Worm (Caenorhabditis elegans) whole organism, L1 larva: ENCODE data around the gene W09C2.8.
A peak's percentile ranks its signal among the peaks of the same experiment; 100 is the strongest.

Experiments
- C34B4.2 ChIP-seq: sonication (generic microtip); optimal IDR thresholded peaks from 2 replicates; lab custom pipeline; 2017; ENCODE audit warnings: mild to moderate bottlenecking, missing genetic modification characterization, missing compliant biosample characterization
- F16B12.6 ChIP-seq: fragments of 150-350 bp; optimal IDR thresholded peaks from 2 replicates; lab custom pipeline; 2014; ENCODE audit warnings: missing biosample characterization, missing genetic modification characterization
- alr-1 ChIP-seq: fragments of 200-800 bp; sonication (Bioruptor generic); optimal IDR thresholded peaks from 2 replicates; lab custom pipeline; 2018; ENCODE audit warnings: borderline replicate concordance, mild to moderate bottlenecking, missing genetic modification characterization, missing compliant biosample characterization
- ceh-8 ChIP-seq: fragments of 200-800 bp; sonication (Bioruptor generic); optimal IDR thresholded peaks from 2 replicates; lab custom pipeline; 2018; ENCODE audit warnings: mild to moderate bottlenecking, missing genetic modification characterization, moderate library complexity, missing compliant biosample characterization
- ceh-82 ChIP-seq, 3 experiments: fragments of 150-350 bp in 1 of 3; sonication (generic microtip) in 2 of 3; optimal IDR thresholded peaks; 2 replicates each; lab custom pipeline; 2014 to 2017; ENCODE audit warnings: missing biosample characterization in 3 of 3, missing genetic modification characterization in 3 of 3
- ceh-90 ChIP-seq: sonication (generic microtip); optimal IDR thresholded peaks from 2 replicates; lab custom pipeline; 2016; ENCODE audit warnings: missing genetic modification characterization, missing compliant biosample characterization
- egl-13 ChIP-seq: sonication (generic microtip); optimal IDR thresholded peaks from 2 replicates; lab custom pipeline; 2016; ENCODE audit warnings: missing genotype, missing genetic modification reagents, missing genetic modification characterization, missing compliant biosample characterization
- elt-2 ChIP-seq: sonication (generic microtip); optimal IDR thresholded peaks from 2 replicates; lab custom pipeline; 2016; ENCODE audit warnings: missing genetic modification characterization, mild to moderate bottlenecking, inconsistent platforms, missing compliant biosample characterization, missing genetic modification reagents
- elt-3 ChIP-seq, 6 experiments: fragments of 150-350 bp in 1 of 6; sonication (generic microtip); optimal IDR thresholded peaks; 2 replicates each; lab custom pipeline; 2017 to 2018; ENCODE audit warnings: missing biosample characterization in 6 of 6, missing genetic modification characterization in 6 of 6, inconsistent platforms in 1 of 6
- ets-5 ChIP-seq: fragments of 200-800 bp; sonication (Bioruptor generic); IDR thresholded peaks from 2 replicates; pipeline ENCODE4 v1.3.6; 2022; ENCODE audit warnings: missing genetic modification characterization, missing compliant biosample characterization
- fkh-10 ChIP-seq: sonication (generic microtip); optimal IDR thresholded peaks from 2 replicates; lab custom pipeline; 2017; ENCODE audit warnings: missing biosample characterization, missing genetic modification reagents, missing genetic modification characterization
- fkh-8 ChIP-seq: sonication (generic microtip); optimal IDR thresholded peaks from 2 replicates; lab custom pipeline; 2016; ENCODE audit warnings: mild to moderate bottlenecking, missing genetic modification characterization, missing compliant biosample characterization
- fos-1 ChIP-seq: fragments of 150-350 bp; optimal IDR thresholded peaks from 2 replicates; lab custom pipeline; 2014; ENCODE audit warnings: missing biosample characterization, missing genetic modification characterization
- grh-1 ChIP-seq: fragments of 200-800 bp; sonication (Bioruptor generic); IDR thresholded peaks from 2 replicates; pipeline ENCODE4 v1.3.6; 2022; ENCODE audit warnings: missing genetic modification reagents, missing genetic modification characterization, missing compliant biosample characterization
- hpl-2 ChIP-seq: fragments of 150-350 bp; optimal IDR thresholded peaks from 2 replicates; lab custom pipeline; 2014; ENCODE audit warnings: missing biosample characterization, missing genetic modification reagents, missing genetic modification characterization
- isw-1 ChIP-seq: fragments of 200-800 bp; sonication (Bioruptor generic); IDR thresholded peaks from 2 replicates; pipeline ENCODE4 v1.3.6; 2022; ENCODE audit warnings: missing genetic modification characterization, missing compliant biosample characterization
- jun-1 ChIP-seq: fragments of 150-350 bp; optimal IDR thresholded peaks from 2 replicates; lab custom pipeline; 2014; ENCODE audit warnings: missing biosample characterization, missing genetic modification reagents, missing genetic modification characterization
- lin-13 ChIP-seq: fragments of 150-350 bp; optimal IDR thresholded peaks from 2 replicates; lab custom pipeline; 2014; ENCODE audit warnings: missing biosample characterization, missing genetic modification reagents, missing genetic modification characterization
- lin-15B ChIP-seq: fragments of 150-350 bp; sonication (generic microtip); optimal IDR thresholded peaks from 3 replicates; lab custom pipeline; 2014; ENCODE audit warnings: missing biosample characterization, missing genetic modification characterization
- lin-35 ChIP-seq, 2 experiments: fragments of 150-350 bp; optimal IDR thresholded peaks; 2 replicates each; lab custom pipeline; 2014; ENCODE audit warnings: missing biosample characterization in 2 of 2, missing genetic modification characterization in 2 of 2, missing genetic modification reagents in 2 of 2
- lir-3 ChIP-seq: sonication (generic microtip); optimal IDR thresholded peaks from 2 replicates; lab custom pipeline; 2016; ENCODE audit warnings: mild to moderate bottlenecking, missing genetic modification characterization, moderate library complexity, missing compliant biosample characterization; ENCODE audit not compliant: poor library complexity
- mab-9 ChIP-seq: fragments of 200-800 bp; sonication (Bioruptor generic); IDR thresholded peaks from 2 replicates; pipeline ENCODE4 v1.3.6; 2022; ENCODE audit warnings: missing genetic modification reagents, missing genetic modification characterization, missing compliant biosample characterization
- mef-2 ChIP-seq: fragments of 150-350 bp; optimal IDR thresholded peaks from 2 replicates; lab custom pipeline; 2014; ENCODE audit warnings: missing biosample characterization, missing genetic modification characterization
- mep-1 ChIP-seq: fragments of 150-350 bp; optimal IDR thresholded peaks from 2 replicates; lab custom pipeline; 2014; ENCODE audit warnings: missing biosample characterization, missing genetic modification characterization
- nhr-12 ChIP-seq: sonication (generic microtip); optimal IDR thresholded peaks from 2 replicates; lab custom pipeline; 2017; ENCODE audit warnings: missing biosample characterization, missing genetic modification characterization
- nhr-20 ChIP-seq: sonication (generic microtip); optimal IDR thresholded peaks from 2 replicates; lab custom pipeline; 2016; ENCODE audit warnings: mild to moderate bottlenecking, missing genetic modification characterization, missing compliant biosample characterization
- nhr-28 ChIP-seq: fragments of 150-350 bp; optimal IDR thresholded peaks from 2 replicates; lab custom pipeline; 2014; ENCODE audit warnings: missing biosample characterization, missing genetic modification characterization
- nhr-47 ChIP-seq: sonication (generic microtip); optimal IDR thresholded peaks from 2 replicates; lab custom pipeline; 2016; ENCODE audit warnings: mild to moderate bottlenecking, missing genetic modification characterization, moderate library complexity, missing compliant biosample characterization
- nhr-71 ChIP-seq: sonication (generic microtip); optimal IDR thresholded peaks from 2 replicates; lab custom pipeline; 2016; ENCODE audit warnings: mild to moderate bottlenecking, missing genetic modification characterization, moderate library complexity, missing compliant biosample characterization
- nhr-76 ChIP-seq: sonication (generic microtip); optimal IDR thresholded peaks from 2 replicates; lab custom pipeline; 2017; ENCODE audit warnings: missing biosample characterization, missing genetic modification characterization
- nhr-85 ChIP-seq: sonication (generic microtip); peaks from one replicate; lab custom pipeline; 2016; ENCODE audit warnings: missing genetic modification characterization, inconsistent platforms, missing compliant biosample characterization
- pax-3 ChIP-seq: fragments of 200-800 bp; sonication (Bioruptor generic); optimal IDR thresholded peaks from 2 replicates; lab custom pipeline; 2018; ENCODE audit warnings: mild to moderate bottlenecking, missing genetic modification characterization, moderate library complexity, missing compliant biosample characterization
- pqm-1 ChIP-seq: sonication (generic microtip); optimal IDR thresholded peaks from 3 replicates; lab custom pipeline; 2017; ENCODE audit warnings: missing biosample characterization, missing genetic modification characterization
- skn-1 ChIP-seq: fragments of 150-350 bp; optimal IDR thresholded peaks from 2 replicates; lab custom pipeline; 2014; ENCODE audit warnings: missing biosample characterization, missing genetic modification characterization
- snu-23 ChIP-seq: sonication (generic microtip); optimal IDR thresholded peaks from 2 replicates; lab custom pipeline; 2016; ENCODE audit warnings: missing genetic modification characterization, missing compliant biosample characterization
- sup-37 ChIP-seq: fragments of 200-800 bp; sonication (Bioruptor generic); optimal IDR thresholded peaks from 2 replicates; lab custom pipeline; 2018; ENCODE audit warnings: mild to moderate bottlenecking, missing genetic modification characterization, missing compliant biosample characterization
- swsn-7 ChIP-seq: sonication (generic microtip); optimal IDR thresholded peaks from 2 replicates; lab custom pipeline; 2016; ENCODE audit warnings: missing genetic modification characterization, missing compliant biosample characterization
- tbx-2 ChIP-seq: sonication (generic microtip); optimal IDR thresholded peaks from 2 replicates; lab custom pipeline; 2016; ENCODE audit warnings: missing genetic modification characterization, missing compliant biosample characterization
- unc-130 ChIP-seq: fragments of 150-350 bp; optimal IDR thresholded peaks from 2 replicates; lab custom pipeline; 2017; ENCODE audit warnings: missing biosample characterization, missing genetic modification characterization, inconsistent platforms
- unc-30 ChIP-seq: sonication (generic microtip); optimal IDR thresholded peaks from 2 replicates; lab custom pipeline; 2017; ENCODE audit warnings: missing biosample characterization, missing genetic modification characterization
- unc-62 ChIP-seq: fragments of 150-350 bp; optimal IDR thresholded peaks from 2 replicates; lab custom pipeline; 2014; ENCODE audit warnings: missing biosample characterization, missing genetic modification reagents, missing genetic modification characterization
- unc-86 ChIP-seq: sonication (generic microtip); optimal IDR thresholded peaks from 2 replicates; lab custom pipeline; 2016; ENCODE audit warnings: missing genetic modification characterization, missing compliant biosample characterization
- xbp-1 ChIP-seq: sonication (generic microtip); optimal IDR thresholded peaks from 2 replicates; lab custom pipeline; 2016; ENCODE audit warnings: missing genetic modification characterization, missing compliant biosample characterization
- zag-1 ChIP-seq: fragments of 150-350 bp; optimal IDR thresholded peaks from 2 replicates; lab custom pipeline; 2014; ENCODE audit warnings: missing biosample characterization, missing genetic modification characterization
- ztf-11 ChIP-seq, 2 experiments: sonication (generic microtip); optimal IDR thresholded peaks; 2 replicates each; lab custom pipeline; 2016 to 2017; ENCODE audit warnings: missing genetic modification characterization in 2 of 2, missing biosample characterization in 1 of 2, missing compliant biosample characterization in 1 of 2
- ztf-4 ChIP-seq: fragments of 150-350 bp; optimal IDR thresholded peaks from 2 replicates; lab custom pipeline; 2014; ENCODE audit warnings: missing biosample characterization, missing genetic modification characterization

The W09C2.8 gene

DNA sequence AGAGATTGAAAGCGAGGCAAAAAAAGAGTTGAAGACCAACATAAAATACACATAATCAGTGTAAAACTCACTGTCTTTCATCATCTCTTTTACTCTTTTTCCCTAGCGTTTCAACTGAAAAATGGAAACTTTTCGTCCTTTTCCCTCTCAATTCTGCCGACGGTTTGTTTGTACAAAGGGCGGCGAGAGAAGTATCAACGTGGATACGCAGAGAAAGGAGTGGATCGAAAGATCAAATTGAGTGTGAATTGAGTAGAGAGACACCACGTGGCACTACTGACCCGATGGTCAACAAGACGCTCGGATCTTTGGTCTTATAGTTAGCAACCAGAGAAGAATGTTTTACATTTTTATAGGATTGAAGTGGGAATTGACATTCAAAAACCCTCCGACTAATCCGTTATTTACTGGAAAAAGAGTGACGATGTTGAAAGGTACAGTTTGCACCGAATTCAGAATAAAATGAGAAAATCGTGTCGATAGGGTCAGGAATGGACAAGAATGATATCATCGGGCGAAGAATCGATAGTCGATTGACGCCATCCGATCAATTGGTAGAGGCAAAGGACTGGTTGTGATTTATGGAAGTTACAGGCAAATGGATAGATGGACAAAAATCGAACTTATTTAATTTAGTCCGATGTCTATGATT, 47.0 kb upstream of the W09C2.8 start (continued):
- TF ChIP-seq skn-1 (peak; percentile 61), nhr-47 (tag; lab: Kevin White, UChicago) (peak; percentile 55), swsn-7 (peak; percentile 43), unc-62 (GFP tag; lab: Kevin White, UChicago) (no peak), nhr-85 (tag; lab: Kevin White, UChicago) (peak; percentile 98), hpl-2 (peak; percentile 58), ceh-90 (tag; lab: Kevin White, UChicago) (no peak), elt-3 (tag; optimal IDR thresholded peaks at IDR 0.05; lab: Kevin White, UChicago) (peak in 4 of 6 experiments; percentile 13 to 68 (median 24)), fos-1 (tag; lab: Kevin White, UChicago) (peak; percentile 16), sup-37 (GFP tag; lab: Kevin White, UChicago) (no peak), xbp-1 (tag; lab: Kevin White, UChicago) (peak; percentile 51), jun-1 (tag; lab: Kevin White, UChicago) (peak; percentile 10), mep-1 (tag; lab: Kevin White, UChicago) (peak; percentile 73), pax-3 (tag; lab: Kevin White, UChicago) (peak; percentile 54), lin-15B (tag; lab: Kevin White, UChicago) (no peak), unc-30 (tag; lab: Kevin White, UChicago) (no peak), fkh-8 (tag; lab: Kevin White, UChicago) (no peak), fkh-10 (GFP tag; lab: Kevin White, UChicago) (no peak), mef-2 (tag; lab: Kevin White, UChicago) (no peak), nhr-71 (tag; lab: Kevin White, UChicago) (peak; percentile 88), C34B4.2 (tag; lab: Kevin White, UChicago) (no peak), elt-2 (tag; lab: Kevin White, UChicago) (peak; percentile 60), ztf-11 (tag; optimal IDR thresholded peaks at IDR 0.05; lab: Kevin White, UChicago) (no peak), lir-3 (peak; percentile 29), alr-1 (no peak), unc-130 (tag; lab: Kevin White, UChicago) (peak; percentile 20), mab-9 (GFP tag; lab: Robert Waterston, UW) (no peak), lin-13 (GFP tag; lab: Kevin White, UChicago) (peak; percentile 11), ztf-4 (peak; percentile 45), tbx-2 (tag; lab: Kevin White, UChicago) (peak; percentile 74), isw-1 (GFP tag; lab: Robert Waterston, UW) (no peak; the same call in 1 of the 2 replicates), ceh-8 (GFP tag; lab: Kevin White, UChicago) (no peak), F16B12.6 (tag; lab: Kevin White, UChicago) (no peak), pqm-1 (tag; lab: Kevin White, UChicago) (no peak), lin-35 (GFP tag; optimal IDR thresholded peaks at IDR 0.05; lab: Kevin White, UChicago) (peak in 1 of 2 experiments; percentile 69), unc-86 (tag; lab: Kevin White, UChicago) (no peak), ceh-82 (tag; optimal IDR thresholded peaks at IDR 0.05; lab: Kevin White, UChicago) (no peak), ets-5 (GFP tag; lab: Robert Waterston, UW) (no peak), nhr-28 (tag; lab: Kevin White, UChicago) (no peak), nhr-12 (tag; lab: Kevin White, UChicago) (no peak), nhr-20 (tag; lab: Kevin White, UChicago) (peak; percentile 97), nhr-76 (no peak), zag-1 (tag; lab: Kevin White, UChicago) (no peak), grh-1 (0 out of 2 replicates have a peak, but pooled peaks have one; percentile 16), egl-13 (no peak), snu-23 (GFP tag; lab: Kevin White, UChicago) (peak; percentile 83)
